Worm (Caenorhabditis elegans): ENCODE measurements around the gene C06H5.8.

- TF ChIP-seq ztf-23 (GFP tag; IDR thresholded peaks at IDR 0.05) (peak; percentile 69; the same call in 1 of the 2 replicates), cog-1 (tag; optimal IDR thresholded peaks at IDR 0.05) (peak; percentile 95), flt-1 (GFP tag; IDR thresholded peaks at IDR 0.05) (peak; percentile 72; the same call in 1 of the 2 replicates), klf-2 (GFP tag; conservative IDR thresholded peaks at IDR 0.05) (no peak), med-1 (GFP tag; optimal IDR thresholded peaks at IDR 0.05; ENCODE audit: insufficient read depth) (no peak), T22C8.4 (GFP tag; IDR thresholded peaks at IDR 0.05) (no peak), ref-1 (GFP tag; conservative IDR thresholded peaks at IDR 0.05) (no peak)
Observed at ce11 chrV:17951172-17951999, 32.6 kb downstream of the C06H5.8 start, which contains the start of gene Y59A8B.24.

Data from whole organism, midembryonic.